Fruit fly (Drosophila melanogaster): Measurements from ENCODE around the gene kst.

The kst gene

DNA sequence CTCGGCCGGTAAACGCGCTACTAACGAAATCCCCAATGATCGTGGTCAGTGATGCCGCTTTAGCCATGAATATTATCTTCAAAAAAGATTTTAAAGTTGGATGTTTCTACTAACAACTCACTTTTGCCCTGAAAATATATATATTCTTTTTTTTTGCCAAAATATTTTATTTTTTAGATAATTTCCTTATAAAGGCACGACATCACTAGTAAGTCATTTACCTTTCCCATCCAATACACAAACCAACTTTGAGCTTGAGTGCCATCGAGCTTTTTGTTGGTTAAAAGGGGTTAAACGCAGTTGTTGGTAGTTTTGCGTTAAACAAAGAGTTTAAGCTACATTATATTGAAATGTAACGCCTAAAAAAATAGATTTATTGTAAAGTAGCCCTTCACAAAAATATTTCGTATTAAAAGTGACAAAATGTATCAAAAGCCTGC is 33.6 kb upstream of the kst start, which contains the start of gene CG14968 (continued):
- TF ChIP-seq pfk (GFP tag; optimal IDR thresholded peaks at IDR 0.05) (no peak), Opbp (GFP tag; IDR thresholded peaks at IDR 0.05; ENCODE audit: partially characterized antibody) (no peak), hkb (optimal IDR thresholded peaks at IDR 0.05) (no peak), hkb (GFP tag; IDR thresholded peaks at IDR 0.05) (peak; percentile 97), Dek (tag; optimal IDR thresholded peaks at IDR 0.05) (peak; percentile 93), Ada2b (GFP tag; IDR thresholded peaks at IDR 0.05) (peak; percentile 95), stc (GFP tag; IDR thresholded peaks at IDR 0.05) (peak; percentile 96), CG9727 (GFP tag; optimal IDR thresholded peaks at IDR 0.05) (peak; percentile 85), CG33213 (GFP tag; optimal IDR thresholded peaks at IDR 0.05) (peak; percentile 69), pan (optimal IDR thresholded peaks at IDR 0.05) (no peak), pan (GFP tag; optimal IDR thresholded peaks at IDR 0.05 in 1 of 2, IDR thresholded peaks at IDR 0.05 in 1 of 2) (peak in 1 of 2 experiments; percentile 98), Xrp1 (GFP tag; IDR thresholded peaks at IDR 0.05) (peak; percentile 95), cad (GFP tag; optimal IDR thresholded peaks at IDR 0.05) (no peak), unc-4 (GFP tag; IDR thresholded peaks at IDR 0.05; ENCODE audit: partially characterized antibody) (no peak), CG14441 (GFP tag; IDR thresholded peaks at IDR 0.05) (peak; percentile 95), psq (GFP tag; optimal IDR thresholded peaks at IDR 0.05) (peak; percentile 76), Gug (GFP tag; IDR thresholded peaks at IDR 0.05) (peak; percentile 86), Dll (GFP tag; IDR thresholded peaks at IDR 0.05; ENCODE audit: partially characterized antibody) (no peak), Drgx (GFP tag; IDR thresholded peaks at IDR 0.05) (peak; percentile 95), CTCF (GFP tag; optimal IDR thresholded peaks at IDR 0.05) (peak; percentile 60), CG18619 (GFP tag; optimal IDR thresholded peaks at IDR 0.05) (peak; percentile 91), HLH4C (GFP tag; IDR thresholded peaks at IDR 0.05; ENCODE audit: partially characterized antibody) (no peak), trem (tag; optimal IDR thresholded peaks at IDR 0.05) (peak; percentile 50), cato (GFP tag; optimal IDR thresholded peaks at IDR 0.05; ENCODE audit: borderline replicate concordance) (peak; percentile 82), Optix (GFP tag; IDR thresholded peaks at IDR 0.05) (peak; percentile 85), dm (GFP tag; optimal IDR thresholded peaks at IDR 0.05) (no peak), CG4617 (GFP tag; optimal IDR thresholded peaks at IDR 0.05; ENCODE audit: borderline replicate concordance) (peak; percentile 67), CG17385 (GFP tag; optimal IDR thresholded peaks at IDR 0.05) (peak; percentile 91), Tbp (GFP tag; optimal IDR thresholded peaks at IDR 0.05) (no peak), Med (GFP tag) (peak; percentile 96), CG13624 (GFP tag; optimal IDR thresholded peaks at IDR 0.05) (peak; percentile 79), CG6175 (GFP tag; IDR thresholded peaks at IDR 0.05) (peak; percentile 94), dimm (GFP tag; IDR thresholded peaks at IDR 0.05) (peak; percentile 87), CG1024 (GFP tag; IDR thresholded peaks at IDR 0.05) (peak; percentile 90), CG11093 (GFP tag; IDR thresholded peaks at IDR 0.05) (peak; percentile 66; the same call in 2 of the 3 replicates), chm (GFP tag; IDR thresholded peaks at IDR 0.05) (peak; percentile 95), bbx (GFP tag; IDR thresholded peaks at IDR 0.05; ENCODE audit: partially characterized antibody) (no peak), fd64A (GFP tag; optimal IDR thresholded peaks at IDR 0.05) (peak; percentile 68), ewg (GFP tag; optimal IDR thresholded peaks at IDR 0.05) (peak; percentile 80), lola (GFP tag; optimal IDR thresholded peaks at IDR 0.05) (peak in 1 of 3 experiments; percentile 86), CG12104 (GFP tag; optimal IDR thresholded peaks at IDR 0.05) (peak; percentile 95), CG6854 (GFP tag; optimal IDR thresholded peaks at IDR 0.05) (peak; percentile 86), Fer2 (tag; optimal IDR thresholded peaks at IDR 0.05) (peak; percentile 89), D19B (GFP tag; optimal IDR thresholded peaks at IDR 0.05) (peak; percentile 88), CG11398 (GFP tag; optimal IDR thresholded peaks at IDR 0.05) (peak; percentile 52), CG6683 (GFP tag; optimal IDR thresholded peaks at IDR 0.05) (peak; percentile 89), kay (GFP tag; optimal IDR thresholded peaks at IDR 0.05) (peak; percentile 89), CG18011 (GFP tag; optimal IDR thresholded peaks at IDR 0.05) (peak; percentile 83), vvl (GFP tag; IDR thresholded peaks at IDR 0.05) (peak; percentile 99), Scr (GFP tag; IDR thresholded peaks at IDR 0.05; ENCODE audit: partially characterized antibody) (no peak), grn (GFP tag; optimal IDR thresholded peaks at IDR 0.05) (peak; percentile 51), al (GFP tag; IDR thresholded peaks at IDR 0.05) (peak; percentile 94)
